Fruit fly (Drosophila melanogaster): ENCODE results near the gene betaNACtes4.
"Not testable (repeated sequence)": the region's sequence is repeated elsewhere in the genome, so short reads cannot be mapped to it uniquely, and the experiment has no call there.

The betaNACtes4 gene

DNA sequence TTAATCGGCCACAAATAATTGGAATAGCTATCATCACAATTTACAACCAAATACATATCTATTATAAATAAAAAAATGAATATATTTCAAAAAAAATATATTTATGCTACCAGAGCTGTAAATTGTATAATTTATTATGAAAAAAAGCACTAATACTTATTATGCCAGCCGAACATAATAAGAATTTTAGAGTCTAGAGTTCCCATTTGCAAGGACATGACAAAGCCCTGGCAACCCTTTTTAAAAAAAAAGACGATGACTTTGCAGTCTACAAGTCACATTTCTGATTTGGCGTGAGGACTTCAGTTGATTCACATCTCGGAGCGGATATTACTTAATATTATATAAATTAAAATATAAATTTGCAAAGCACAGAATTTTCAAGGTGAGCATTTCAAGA is at the start of gene betaNACtes4:
TSS of gene betaNACtes4 (plus strand) at position 301 of the 400 bp plus-strand sequence.
- not testable (repeated sequence) for TF ChIP-seq CG11617, ovo, CG12768 (GFP tag; optimal IDR thresholded peaks at IDR 0.05)

DNA sequence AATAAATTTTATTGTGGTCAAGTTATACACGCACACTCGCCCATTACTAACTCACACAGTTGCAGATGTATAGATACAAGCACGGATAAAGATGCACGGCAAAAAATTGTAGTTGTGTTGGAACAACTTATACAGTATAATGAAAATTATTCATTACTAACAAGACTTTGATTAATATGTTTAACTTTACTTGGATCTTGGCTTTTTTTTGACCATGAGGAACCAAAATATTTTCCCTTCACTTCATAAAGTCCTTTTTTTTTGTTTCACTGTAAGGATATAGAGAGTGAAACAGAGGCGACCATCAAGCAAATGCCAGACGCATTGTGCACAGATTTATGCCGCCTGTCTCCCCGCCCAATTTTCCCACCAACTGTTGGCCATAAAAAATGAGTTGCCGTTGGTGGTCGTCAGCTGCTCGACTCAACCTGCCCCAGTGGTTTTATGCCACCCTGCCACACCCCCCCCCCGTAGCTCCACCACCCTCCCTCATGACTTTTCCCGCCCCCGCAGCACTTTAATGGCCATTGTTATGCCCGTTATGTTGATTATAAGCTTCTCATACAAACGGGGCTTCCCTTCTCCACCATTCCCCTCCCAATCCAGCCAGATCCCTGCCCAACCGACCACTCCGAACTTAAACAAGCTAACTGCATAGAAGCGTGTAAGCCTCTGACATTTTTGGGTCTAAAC is 48.5 kb upstream of the betaNACtes4 start:
- TF ChIP-seq bab1 (GFP tag; optimal IDR thresholded peaks at IDR 0.05) = no peak
- TF ChIP-seq tj (GFP tag; optimal IDR thresholded peaks at IDR 0.05) = no peak
- TF ChIP-seq CG11617 (GFP tag; optimal IDR thresholded peaks at IDR 0.05) = no peak
- TF ChIP-seq CG5204 (GFP tag; optimal IDR thresholded peaks at IDR 0.05) = no peak
- no peak for TF ChIP-seq toe (GFP tag; optimal IDR thresholded peaks at IDR 0.05)
- TF ChIP-seq CG33017 (tag; optimal IDR thresholded peaks at IDR 0.05) = no peak
- TF ChIP-seq Hr96 (GFP tag; optimal IDR thresholded peaks at IDR 0.05) = no peak
- no peak for TF ChIP-seq CG1620 (GFP tag; optimal IDR thresholded peaks at IDR 0.05)
- TF ChIP-seq kay (GFP tag; ENCODE audit: borderline replicate concordance) = no peak
- no peak for TF ChIP-seq CG12768 (GFP tag; optimal IDR thresholded peaks at IDR 0.05)
- TF ChIP-seq CG7101 (tag; optimal IDR thresholded peaks at IDR 0.05) = no peak
- TF ChIP-seq CG7045 (GFP tag; optimal IDR thresholded peaks at IDR 0.05) = no peak

DNA sequence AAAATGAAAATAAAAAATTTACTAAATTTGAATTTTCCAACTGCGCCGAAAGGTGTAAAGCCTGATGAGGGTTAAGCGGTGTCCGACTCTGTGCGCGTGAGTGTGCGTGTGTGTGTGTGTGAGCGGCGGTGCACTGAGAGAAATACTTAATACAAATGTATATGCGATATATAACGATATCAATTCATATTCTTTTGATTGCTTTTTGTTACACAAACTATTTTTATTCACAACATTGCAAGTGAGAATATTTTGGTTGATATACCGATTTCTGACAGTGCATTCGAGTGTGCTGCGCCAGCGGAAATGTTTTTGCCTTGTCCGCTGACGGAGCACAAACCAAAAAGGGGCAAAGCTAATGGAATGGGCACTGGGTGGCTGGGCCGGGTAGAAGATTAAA is 47.9 kb upstream of the betaNACtes4 start:
- TF ChIP-seq ovo (GFP tag; optimal IDR thresholded peaks at IDR 0.05) (no peak), Hr96 (GFP tag; optimal IDR thresholded peaks at IDR 0.05) (no peak), kay (GFP tag; ENCODE audit: borderline replicate concordance) (no peak), bab1 (GFP tag; optimal IDR thresholded peaks at IDR 0.05) (no peak)

dm6 chrX:14378506-14378905 is 1.6 kb upstream of the betaNACtes4 start, which contains the start of gene betaNACtes3:
Gene betaNACtes3 (plus strand): TSS chrX:14378806.
- not testable (repeated sequence) for TF ChIP-seq CG12768, CG11617, CG1620 (GFP tag; optimal IDR thresholded peaks at IDR 0.05)
